Worm (Caenorhabditis elegans) whole organism, late embryonic: ENCODE results near the gene sre-50.

ENCODE experiments used
- fkh-10 ChIP-seq: fragments of 150-350 bp; optimal IDR thresholded peaks from 2 replicates; lab custom pipeline; 2014; ENCODE audit warnings: missing biosample characterization, missing genetic modification reagents, missing genetic modification characterization
- fkh-6 ChIP-seq: sonication (generic microtip); optimal IDR thresholded peaks from 2 replicates; lab custom pipeline; 2016; ENCODE audit warnings: missing genetic modification characterization, missing compliant biosample characterization
- nhr-232 ChIP-seq: sonication (generic microtip); optimal IDR thresholded peaks from 2 replicates; lab custom pipeline; 2016; ENCODE audit warnings: missing genetic modification characterization, missing compliant biosample characterization

DNA sequence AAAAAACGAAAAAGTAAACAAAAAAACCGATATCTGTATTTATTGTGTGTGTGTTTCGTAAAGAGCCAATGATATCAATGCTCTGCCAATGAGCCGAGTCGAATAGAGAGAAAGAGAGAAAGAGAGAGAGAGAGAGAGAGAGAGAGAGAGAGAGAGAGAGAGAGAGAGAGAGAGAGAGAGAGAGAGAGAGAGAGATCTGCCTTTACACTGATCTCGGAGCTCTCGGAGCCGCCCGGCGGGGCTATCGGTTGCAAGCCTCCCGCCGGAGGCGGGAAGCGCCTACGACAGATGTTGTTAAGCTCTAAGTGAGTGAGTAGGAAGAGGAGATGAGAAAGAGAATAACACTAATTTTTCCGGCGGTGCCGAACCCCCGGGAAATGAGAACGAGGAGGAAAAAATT is 34.5 kb upstream of the sre-50 start:
- TF ChIP-seq fkh-6 (no peak), fkh-10 (GFP tag; lab: Kevin White, UChicago) (no peak), nhr-232 (tag; lab: Kevin White, UChicago) (no peak)
